Worm (Caenorhabditis elegans): Measurements from ENCODE around the gene dre-1.

Gene dre-1

ce11 chrV:6505339-6505811, 40.9 kb downstream of the dre-1 start, which contains the start of gene W01A11.7:
TSS of gene W01A11.7 (minus strand) at chrV:6505389.
- TF ChIP-seq ceh-43 (GFP tag; optimal IDR thresholded peaks at IDR 0.05) = no peak

ce11 chrV:6504131-6504827, 42.0 kb downstream of the dre-1 start, which contains the start of gene moc-2:
TSS of gene moc-2 (minus strand) at chrV:6504181.
- TF ChIP-seq bed-3 (GFP tag; optimal IDR thresholded peaks at IDR 0.05) (no peak), mep-1 (tag; optimal IDR thresholded peaks at IDR 0.05) (no peak), mls-2 (tag; optimal IDR thresholded peaks at IDR 0.05) (no peak), elt-3 (tag; optimal IDR thresholded peaks at IDR 0.05) (no peak), blmp-1 (tag; optimal IDR thresholded peaks at IDR 0.05) (no peak), zip-8 (tag; optimal IDR thresholded peaks at IDR 0.05) (no peak), tbx-8 (GFP tag; optimal IDR thresholded peaks at IDR 0.05) (no peak), flh-1 (GFP tag; optimal IDR thresholded peaks at IDR 0.05) (no peak), pha-4 (tag; optimal IDR thresholded peaks at IDR 0.05) (no peak), nhr-2 (tag; optimal IDR thresholded peaks at IDR 0.05) (no peak), ceh-39 (tag; optimal IDR thresholded peaks at IDR 0.05) (no peak), unc-120 (tag; optimal IDR thresholded peaks at IDR 0.05; ENCODE audit: poor library complexity, severe bottlenecking) (no peak), unc-62 (GFP tag; optimal IDR thresholded peaks at IDR 0.05) (no peak), ztf-11 (tag; optimal IDR thresholded peaks at IDR 0.05) (no peak), mab-5 (tag; optimal IDR thresholded peaks at IDR 0.05) (no peak)

ce11 chrV:6503158-6503557, 43.1 kb downstream of the dre-1 start:
- TF ChIP-seq unc-62 (GFP tag; optimal IDR thresholded peaks at IDR 0.05) (peak; percentile 9), blmp-1 (tag; optimal IDR thresholded peaks at IDR 0.05) (no peak)

ce11 chrV:6498903-6499302, 47.4 kb downstream of the dre-1 start, which contains the start of gene W01A11.1:
TSS of gene W01A11.1 (plus strand) at chrV:6499224.
- TF ChIP-seq ham-2 (GFP tag; optimal IDR thresholded peaks at IDR 0.05) (no peak), hlh-1 (tag; optimal IDR thresholded peaks at IDR 0.05) (no peak), drap-1 (GFP tag; optimal IDR thresholded peaks at IDR 0.05) (no peak), sem-2 (GFP tag; optimal IDR thresholded peaks at IDR 0.05) (no peak), tbx-8 (GFP tag; optimal IDR thresholded peaks at IDR 0.05) (no peak), cnd-1 (tag; optimal IDR thresholded peaks at IDR 0.05) (no peak), zip-8 (tag; optimal IDR thresholded peaks at IDR 0.05) (no peak), lin-13 (tag; optimal IDR thresholded peaks at IDR 0.05) (no peak), sptf-1 (tag; optimal IDR thresholded peaks at IDR 0.05) (no peak), lsy-2 (tag; optimal IDR thresholded peaks at IDR 0.05) (no peak), nhr-28 (tag; optimal IDR thresholded peaks at IDR 0.05) (no peak), mls-2 (tag; optimal IDR thresholded peaks at IDR 0.05) (no peak), lin-32 (GFP tag; optimal IDR thresholded peaks at IDR 0.05) (no peak)

- TF ChIP-seq pha-4 (tag; optimal IDR thresholded peaks at IDR 0.05) = no peak
These were observed 47.9 kb downstream of the dre-1 start for ce11 chrV:6498441-6498840.

ce11 chrV:6496611-6497158, 49.6 kb downstream of the dre-1 start, which contains the start of gene dgtr-1:
TSS of gene dgtr-1 (plus strand) at chrV:6497108.
- no peak for TF ChIP-seq mep-1 (tag; optimal IDR thresholded peaks at IDR 0.05)
- TF ChIP-seq nhr-2 (tag; optimal IDR thresholded peaks at IDR 0.05) = no peak
- TF ChIP-seq lsy-2 (tag; optimal IDR thresholded peaks at IDR 0.05) = no peak
- no peak for TF ChIP-seq unc-39 (tag; optimal IDR thresholded peaks at IDR 0.05)
- no peak for TF ChIP-seq nhr-12 (tag; optimal IDR thresholded peaks at IDR 0.05)
- no peak for TF ChIP-seq sem-2 (GFP tag; optimal IDR thresholded peaks at IDR 0.05)
- no peak for TF ChIP-seq snpc-4 (tag; optimal IDR thresholded peaks at IDR 0.05)
- no peak for TF ChIP-seq elt-3 (tag; optimal IDR thresholded peaks at IDR 0.05)
- no peak for TF ChIP-seq ceh-83 (GFP tag; optimal IDR thresholded peaks at IDR 0.05)
- no peak for TF ChIP-seq nhr-237 (tag; optimal IDR thresholded peaks at IDR 0.05)
- TF ChIP-seq cnd-1 (tag; optimal IDR thresholded peaks at IDR 0.05) = no peak
- no peak for TF ChIP-seq unc-120 (tag; optimal IDR thresholded peaks at IDR 0.05; ENCODE audit: poor library complexity, severe bottlenecking)
- no peak for TF ChIP-seq drap-1 (GFP tag; optimal IDR thresholded peaks at IDR 0.05)
- TF ChIP-seq ztf-11 (tag; optimal IDR thresholded peaks at IDR 0.05) = no peak
- TF ChIP-seq lin-32 (GFP tag; optimal IDR thresholded peaks at IDR 0.05) = no peak
- TF ChIP-seq zip-8 (tag; optimal IDR thresholded peaks at IDR 0.05) = no peak
- no peak for TF ChIP-seq nhr-28 (tag; optimal IDR thresholded peaks at IDR 0.05)
- TF ChIP-seq nhr-76 (tag; optimal IDR thresholded peaks at IDR 0.05) = no peak
- no peak for TF ChIP-seq flh-1 (GFP tag; optimal IDR thresholded peaks at IDR 0.05)
